Fruit fly (Drosophila melanogaster) whole organism, embryonic: ENCODE data around the gene CG4452.

ENCODE experiments used
- CG10462 ChIP-seq: fragments of 200-800 bp; sonication (Bioruptor generic); optimal IDR thresholded peaks from 2 replicates; lab custom pipeline; 2016; ENCODE audit warnings: missing biosample characterization, missing genetic modification characterization
- CG12155 ChIP-seq: fragments of 200-800 bp; sonication (Bioruptor generic); optimal IDR thresholded peaks from 3 replicates; lab custom pipeline; 2016; ENCODE audit warnings: missing biosample characterization, missing genetic modification characterization
- CG13296 ChIP-seq: fragments of 200-800 bp; sonication (Bioruptor generic); optimal IDR thresholded peaks from 3 replicates; lab custom pipeline; 2018; ENCODE audit warnings: missing biosample characterization, mild to moderate bottlenecking, missing genetic modification characterization
- CG14710 ChIP-seq: fragments of 200-800 bp; sonication (Bioruptor generic); optimal IDR thresholded peaks from 3 replicates; lab custom pipeline; 2019; ENCODE audit warnings: missing biosample characterization, mild to moderate bottlenecking, missing genetic modification characterization, moderate library complexity
- CG1529 ChIP-seq: fragments of 200-800 bp; sonication (Bioruptor generic); optimal IDR thresholded peaks from 3 replicates; lab custom pipeline; 2018; ENCODE audit warnings: missing biosample characterization, missing genetic modification characterization
- CG2712 ChIP-seq: fragments of 200-800 bp; optimal IDR thresholded peaks from 3 replicates; lab custom pipeline; 2019; ENCODE audit warnings: missing biosample characterization, mild to moderate bottlenecking, missing genetic modification characterization, moderate library complexity
- CG31365 ChIP-seq: fragments of 200-800 bp; sonication (Bioruptor generic); optimal IDR thresholded peaks from 2 replicates; lab custom pipeline; 2018; ENCODE audit warnings: missing biosample characterization, mild to moderate bottlenecking, missing genetic modification characterization
- CG31441 ChIP-seq: fragments of 200-800 bp; sonication (Bioruptor generic); IDR thresholded peaks from 2 replicates; pipeline ENCODE4 v1.3.6; 2022; ENCODE audit warnings: missing biosample characterization, missing genetic modification characterization
- CG4730 ChIP-seq: fragments of 200-800 bp; sonication (Bioruptor generic); IDR thresholded peaks from 2 replicates; pipeline ENCODE4 v1.3.6; 2022; ENCODE audit warnings: missing biosample characterization, missing genetic modification characterization
- CG4820 ChIP-seq: fragments of 200-800 bp; sonication (Bioruptor generic); optimal IDR thresholded peaks from 3 replicates; lab custom pipeline; 2016; ENCODE audit warnings: missing biosample characterization, missing genetic modification characterization
- CG7357 ChIP-seq: fragments of 200-800 bp; sonication (Bioruptor generic); IDR thresholded peaks from 3 replicates; pipeline ENCODE4 v1.3.6; 2022; ENCODE audit warnings: missing biosample characterization, missing genetic modification characterization
- CG7745 ChIP-seq: fragments of 200-800 bp; sonication (Bioruptor generic); optimal IDR thresholded peaks from 2 replicates; lab custom pipeline; 2018; ENCODE audit warnings: missing biosample characterization, mild to moderate bottlenecking, missing genetic modification characterization, moderate library complexity
- CG9437 ChIP-seq: fragments of 200-800 bp; sonication (Bioruptor generic); optimal IDR thresholded peaks from 2 replicates; lab custom pipeline; 2018; ENCODE audit warnings: missing biosample characterization, mild to moderate bottlenecking, missing genetic modification characterization
- CG9609 ChIP-seq: fragments of 200-800 bp; sonication (Bioruptor generic); optimal IDR thresholded peaks from 3 replicates; lab custom pipeline; 2016; ENCODE audit warnings: missing biosample characterization, missing genetic modification characterization
- Dfd ChIP-seq, 2 experiments: fragments of >200 bp; optimal IDR thresholded peaks; 2 replicates each; lab custom pipeline; 2017; ENCODE audit warnings: missing biosample characterization in 2 of 2, missing genetic modification characterization in 2 of 2
- Elba2 ChIP-seq: fragments of 200-800 bp; sonication (Bioruptor generic); optimal IDR thresholded peaks from 3 replicates; lab custom pipeline; 2016; ENCODE audit warnings: missing biosample characterization, missing genetic modification characterization
- H2.0 ChIP-seq: fragments of 200-800 bp; sonication (Bioruptor generic); IDR thresholded peaks from 2 replicates; pipeline ENCODE4 v1.3.6; 2022; ENCODE audit warnings: missing biosample characterization, missing genetic modification characterization
- HLH4C ChIP-seq: fragments of 200-800 bp; sonication (Bioruptor generic); IDR thresholded peaks from 3 replicates; pipeline ENCODE4 v1.3.6; 2022; ENCODE audit warnings: missing biosample characterization, missing genetic modification characterization; ENCODE audit not compliant: partially characterized antibody
- Hand ChIP-seq: fragments of 200-800 bp; sonication (Bioruptor generic); optimal IDR thresholded peaks from 2 replicates; lab custom pipeline; 2017; ENCODE audit warnings: mild to moderate bottlenecking, missing biosample characterization, missing genetic modification reagents, missing genetic modification characterization
- HmgZ ChIP-seq: fragments of 200-800 bp; sonication (Bioruptor generic); optimal IDR thresholded peaks from 2 replicates; lab custom pipeline; 2018; ENCODE audit warnings: missing biosample characterization, mild to moderate bottlenecking, missing genetic modification characterization
- Hmr ChIP-seq: fragments of 200-800 bp; sonication (Bioruptor generic); optimal IDR thresholded peaks from 3 replicates; lab custom pipeline; 2017; ENCODE audit warnings: mild to moderate bottlenecking, missing biosample characterization, missing genetic modification reagents, missing genetic modification characterization
- Hr78 ChIP-seq, 2 experiments: fragments of 200-800 bp in 1 of 2; fragments of >200 bp in 1 of 2; sonication (Bioruptor generic) in 1 of 2; optimal IDR thresholded peaks; 2 replicates each; lab custom pipeline; 2017 to 2019; ENCODE audit warnings: missing biosample characterization in 2 of 2, missing genetic modification characterization in 2 of 2, mild to moderate bottlenecking in 1 of 2, moderate library complexity in 1 of 2
- MBD-R2 ChIP-seq: fragments of 200-800 bp; sonication (Bioruptor generic); IDR thresholded peaks from 2 replicates; pipeline ENCODE4 v1.3.6; 2022; ENCODE audit warnings: missing biosample characterization, missing genetic modification characterization
- Med ChIP-seq: fragments of 200-800 bp; sonication (Bioruptor generic); peaks from one replicate; lab custom pipeline; 2016; ENCODE audit warnings: missing biosample characterization, missing genetic modification characterization, mild to moderate bottlenecking, inconsistent platforms, moderate library complexity
- Nf-YB ChIP-seq: fragments of 200-800 bp; sonication (Bioruptor generic); optimal IDR thresholded peaks from 3 replicates; lab custom pipeline; 2019; ENCODE audit warnings: missing biosample characterization, mild to moderate bottlenecking, missing genetic modification characterization, moderate library complexity
- Optix ChIP-seq: fragments of 200-800 bp; sonication (Bioruptor generic); IDR thresholded peaks from 3 replicates; pipeline ENCODE4 v1.3.6; 2022; ENCODE audit warnings: missing biosample characterization, missing genetic modification characterization
- Sry-β ChIP-seq: fragments of 200-800 bp; sonication (Bioruptor generic); optimal IDR thresholded peaks from 2 replicates; lab custom pipeline; 2018; ENCODE audit warnings: missing biosample characterization, mild to moderate bottlenecking, missing genetic modification characterization, moderate library complexity
- Sry-δ ChIP-seq: fragments of 200-800 bp; sonication (Bioruptor generic); optimal IDR thresholded peaks from 2 replicates; lab custom pipeline; 2016; ENCODE audit warnings: missing biosample characterization, missing genetic modification characterization
- Ssrp ChIP-seq: fragments of 200-800 bp; sonication (Bioruptor generic); optimal IDR thresholded peaks from 2 replicates; lab custom pipeline; 2018; ENCODE audit warnings: missing biosample characterization, mild to moderate bottlenecking, missing genetic modification characterization, moderate library complexity
- Stat92E ChIP-seq, 3 experiments: fragments of >200 bp in 2 of 3; fragments of 200-800 bp in 1 of 3; sonication (Bioruptor generic) in 1 of 3; optimal IDR thresholded peaks; 2 replicates each; lab custom pipeline; 2017 to 2019; ENCODE audit warnings: missing biosample characterization in 3 of 3, missing genetic modification characterization in 3 of 3, mild to moderate bottlenecking in 1 of 3, moderate library complexity in 1 of 3
- al ChIP-seq: fragments of 200-800 bp; sonication (Bioruptor generic); IDR thresholded peaks from 2 replicates; pipeline ENCODE4 v1.3.6; 2022; ENCODE audit warnings: missing biosample characterization, missing genetic modification characterization
- aop ChIP-seq: fragments of 200-800 bp; sonication (Bioruptor generic); IDR thresholded peaks from 2 replicates; pipeline ENCODE4 v1.3.6; 2022; ENCODE audit warnings: missing biosample characterization, missing genetic modification characterization
- cad ChIP-seq: fragments of >200 bp; optimal IDR thresholded peaks from 2 replicates; lab custom pipeline; 2017; ENCODE audit warnings: missing biosample characterization, missing genetic modification characterization
- chinmo ChIP-seq: fragments of 200-800 bp; sonication (Bioruptor generic); IDR thresholded peaks from 4 replicates; pipeline ENCODE4 v1.3.6; 2022; ENCODE audit warnings: missing biosample characterization, missing genetic modification characterization; ENCODE audit not compliant: partially characterized antibody
- chn ChIP-seq: fragments of 200-800 bp; sonication (Bioruptor generic); optimal IDR thresholded peaks from 2 replicates; lab custom pipeline; 2016; ENCODE audit warnings: missing biosample characterization, missing genetic modification characterization
- dimm ChIP-seq: fragments of 200-800 bp; sonication (Bioruptor generic); IDR thresholded peaks from 2 replicates; pipeline ENCODE4 v1.3.6; 2022; ENCODE audit warnings: missing biosample characterization, missing genetic modification characterization
- dm ChIP-seq: fragments of 200-800 bp; sonication (Bioruptor generic); optimal IDR thresholded peaks from 3 replicates; lab custom pipeline; 2016; ENCODE audit warnings: missing biosample characterization, missing genetic modification characterization
- grau ChIP-seq: fragments of 200-800 bp; optimal IDR thresholded peaks from 3 replicates; lab custom pipeline; 2019; ENCODE audit warnings: missing biosample characterization, mild to moderate bottlenecking, missing genetic modification characterization, moderate library complexity
- her ChIP-seq: fragments of 200-800 bp; sonication (Bioruptor generic); optimal IDR thresholded peaks from 2 replicates; lab custom pipeline; 2016; ENCODE audit warnings: missing biosample characterization, missing genetic modification characterization
- kah ChIP-seq: fragments of 200-800 bp; sonication (Bioruptor generic); optimal IDR thresholded peaks from 2 replicates; lab custom pipeline; 2018; ENCODE audit warnings: missing biosample characterization, mild to moderate bottlenecking, missing genetic modification characterization
- knrl ChIP-seq: fragments of 200-800 bp; sonication (Bioruptor generic); IDR thresholded peaks from 3 replicates; pipeline ENCODE4 v1.3.6; 2022; ENCODE audit warnings: missing biosample characterization, missing genetic modification characterization; ENCODE audit not compliant: partially characterized antibody
- mam ChIP-seq: fragments of 200-800 bp; sonication (Bioruptor generic); optimal IDR thresholded peaks from 3 replicates; lab custom pipeline; 2016; ENCODE audit warnings: missing biosample characterization, missing genetic modification characterization
- mirr ChIP-seq: fragments of 200-800 bp; sonication (Bioruptor generic); optimal IDR thresholded peaks from 3 replicates; lab custom pipeline; 2018; ENCODE audit warnings: missing biosample characterization, mild to moderate bottlenecking, missing genetic modification characterization
- scrt ChIP-seq: fragments of 200-800 bp; sonication (Bioruptor generic); optimal IDR thresholded peaks from 2 replicates; lab custom pipeline; 2018; ENCODE audit warnings: missing biosample characterization, mild to moderate bottlenecking, missing genetic modification characterization, moderate library complexity
- slbo ChIP-seq: fragments of 200-800 bp; sonication (Bioruptor generic); IDR thresholded peaks from 2 replicates; pipeline ENCODE4 v1.3.6; 2022; ENCODE audit warnings: missing biosample characterization, missing genetic modification characterization
- stc ChIP-seq: fragments of 200-800 bp; sonication (Bioruptor generic); IDR thresholded peaks from 2 replicates; pipeline ENCODE4 v1.3.6; 2022; ENCODE audit warnings: missing biosample characterization, missing genetic modification characterization
- trem ChIP-seq: fragments of 200-800 bp; optimal IDR thresholded peaks from 3 replicates; lab custom pipeline; 2019; ENCODE audit warnings: missing biosample characterization, mild to moderate bottlenecking, missing genetic modification characterization, moderate library complexity
- trh ChIP-seq: fragments of 200-800 bp; sonication (Bioruptor generic); optimal IDR thresholded peaks from 2 replicates; lab custom pipeline; 2016; ENCODE audit warnings: missing biosample characterization, missing genetic modification characterization
- unc-4 ChIP-seq: fragments of 200-800 bp; sonication (Bioruptor generic); IDR thresholded peaks from 2 replicates; pipeline ENCODE4 v1.3.6; 2022; ENCODE audit warnings: missing biosample characterization, missing genetic modification characterization; ENCODE audit not compliant: partially characterized antibody

Gene CG4452

DNA sequence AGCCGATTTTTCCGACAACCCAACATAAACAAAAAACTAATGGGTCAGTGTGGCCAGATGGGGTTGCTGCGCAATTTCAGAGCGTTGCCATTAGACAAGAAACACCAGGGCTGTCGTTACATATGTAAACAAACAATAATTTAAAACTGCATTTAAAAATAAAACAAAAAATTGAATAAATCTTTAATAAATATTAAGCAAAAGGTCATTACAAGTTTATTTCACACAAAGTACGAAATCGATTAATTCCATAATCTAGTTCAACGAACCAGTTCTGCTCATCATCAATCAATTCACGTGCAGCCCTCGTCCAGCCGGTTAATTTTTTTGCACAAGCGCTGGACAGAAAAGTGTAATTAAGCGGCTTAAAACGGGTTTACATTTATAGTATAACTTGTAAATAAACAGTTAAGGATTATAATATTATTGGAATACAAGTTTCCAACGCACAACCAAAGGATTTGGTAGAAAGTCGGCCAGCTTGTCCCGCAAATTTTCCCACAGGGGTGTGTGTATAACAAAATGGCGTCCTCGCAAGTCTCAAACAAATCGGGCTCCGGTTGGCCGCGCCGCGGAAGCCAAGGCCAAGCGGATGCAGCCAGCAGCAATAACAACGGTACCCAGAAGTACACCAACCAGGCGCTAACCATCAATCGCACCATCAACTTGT, 43.7 kb downstream of the CG4452 start, which contains the start of the genes CG4022 and Cpsf5 (continued):
- TF ChIP-seq Med (GFP tag; lab: Kevin White, UChicago): peak; percentile 92
- TF ChIP-seq Hand (GFP tag; lab: Kevin White, UChicago): peak; percentile 55
- peak; percentile 61 for TF ChIP-seq CG4820 (GFP tag; lab: Kevin White, UChicago)
- TF ChIP-seq HmgZ (tag; lab: Kevin White, UChicago): peak; percentile 91
- TF ChIP-seq CG1529 (GFP tag; lab: Kevin White, UChicago): peak; percentile 76
- TF ChIP-seq scrt: peak; percentile 66
- TF ChIP-seq CG7357 (GFP tag; lab: Robert Waterston, UW): 0 out of 3 replicates have a peak, but pooled peaks have one; percentile 55
- no peak for TF ChIP-seq Dfd (GFP tag; optimal IDR thresholded peaks at IDR 0.05; lab: Kevin White, UChicago)
- TF ChIP-seq al (GFP tag; lab: Robert Waterston, UW): peak; percentile 79
- TF ChIP-seq Sry-δ (GFP tag; lab: Kevin White, UChicago): peak; percentile 42
- peak; percentile 84 for TF ChIP-seq MBD-R2
- TF ChIP-seq Nf-YB: peak; percentile 70
- TF ChIP-seq CG2712 (tag; lab: Kevin White, UChicago): peak; percentile 91
- peak; percentile 22 for TF ChIP-seq kah (GFP tag; lab: Kevin White, UChicago)
- peak; percentile 67 for TF ChIP-seq CG10462 (GFP tag; lab: Kevin White, UChicago)
- 0 out of 4 replicates have a peak, but pooled peaks have one; percentile 26 for TF ChIP-seq chinmo (GFP tag; lab: Robert Waterston, UW)
- peak; percentile 13 for TF ChIP-seq CG31365 (tag; lab: Kevin White, UChicago)
- peak; percentile 84 for TF ChIP-seq Ssrp (tag; lab: Kevin White, UChicago)
- peak; percentile 79 for TF ChIP-seq CG31441 (GFP tag; lab: Robert Waterston, UW)
- TF ChIP-seq CG12155 (GFP tag; lab: Kevin White, UChicago): peak; percentile 82
- TF ChIP-seq HLH4C (GFP tag; lab: Robert Waterston, UW): peak; percentile 41; the same call in 1 of the 3 replicates
- peak; percentile 85 for TF ChIP-seq trem (tag; lab: Kevin White, UChicago)
- TF ChIP-seq chn (GFP tag; lab: Kevin White, UChicago): peak; percentile 84
- TF ChIP-seq grau (tag; lab: Kevin White, UChicago): peak; percentile 86
- TF ChIP-seq H2.0 (GFP tag; lab: Robert Waterston, UW): peak; percentile 81
- peak; percentile 62 for TF ChIP-seq CG4730
- TF ChIP-seq trh: peak; percentile 65
- TF ChIP-seq CG13296 (GFP tag; lab: Kevin White, UChicago): peak; percentile 72
- TF ChIP-seq Hmr (GFP tag; lab: Kevin White, UChicago): peak; percentile 85
- no peak; the same call in 1 of the 3 replicates for TF ChIP-seq Optix (GFP tag; lab: Robert Waterston, UW)
- TF ChIP-seq CG9437: peak; percentile 60
- no peak for TF ChIP-seq aop
- no peak for TF ChIP-seq cad (GFP tag; lab: Kevin White, UChicago)
- TF ChIP-seq mam (GFP tag; lab: Kevin White, UChicago): peak; percentile 73
- peak; percentile 61 for TF ChIP-seq knrl (GFP tag; lab: Robert Waterston, UW)
- TF ChIP-seq her (GFP tag; lab: Kevin White, UChicago): no peak
- TF ChIP-seq stc: peak; percentile 78
- peak; percentile 48 for TF ChIP-seq mirr (GFP tag; lab: Kevin White, UChicago)
- peak; percentile 30 for TF ChIP-seq dm
- TF ChIP-seq CG7745 (tag; lab: Kevin White, UChicago): peak; percentile 99
- no peak for TF ChIP-seq Hr78 (GFP tag; optimal IDR thresholded peaks at IDR 0.05; lab: Kevin White, UChicago)
- TF ChIP-seq Sry-β (GFP tag; lab: Kevin White, UChicago): peak; percentile 42
- 0 out of 2 replicates have a peak, but pooled peaks have one; percentile 16 for TF ChIP-seq unc-4 (GFP tag; lab: Robert Waterston, UW)
- TF ChIP-seq slbo: peak; percentile 90
- peak; percentile 63 for TF ChIP-seq Elba2 (GFP tag; lab: Kevin White, UChicago)
- no peak; the same call in 1 of the 2 replicates for TF ChIP-seq dimm
- TF ChIP-seq CG14710 (tag; lab: Kevin White, UChicago): peak; percentile 90
- TF ChIP-seq CG9609 (GFP tag; lab: Kevin White, UChicago): peak; percentile 50
- TF ChIP-seq Stat92E (GFP tag; optimal IDR thresholded peaks at IDR 0.05; lab: Kevin White, UChicago): peak in 1 of 3 experiments; percentile 73
